Fruit fly (Drosophila melanogaster): Measurements from ENCODE around the gene brk.

brk gene

DNA sequence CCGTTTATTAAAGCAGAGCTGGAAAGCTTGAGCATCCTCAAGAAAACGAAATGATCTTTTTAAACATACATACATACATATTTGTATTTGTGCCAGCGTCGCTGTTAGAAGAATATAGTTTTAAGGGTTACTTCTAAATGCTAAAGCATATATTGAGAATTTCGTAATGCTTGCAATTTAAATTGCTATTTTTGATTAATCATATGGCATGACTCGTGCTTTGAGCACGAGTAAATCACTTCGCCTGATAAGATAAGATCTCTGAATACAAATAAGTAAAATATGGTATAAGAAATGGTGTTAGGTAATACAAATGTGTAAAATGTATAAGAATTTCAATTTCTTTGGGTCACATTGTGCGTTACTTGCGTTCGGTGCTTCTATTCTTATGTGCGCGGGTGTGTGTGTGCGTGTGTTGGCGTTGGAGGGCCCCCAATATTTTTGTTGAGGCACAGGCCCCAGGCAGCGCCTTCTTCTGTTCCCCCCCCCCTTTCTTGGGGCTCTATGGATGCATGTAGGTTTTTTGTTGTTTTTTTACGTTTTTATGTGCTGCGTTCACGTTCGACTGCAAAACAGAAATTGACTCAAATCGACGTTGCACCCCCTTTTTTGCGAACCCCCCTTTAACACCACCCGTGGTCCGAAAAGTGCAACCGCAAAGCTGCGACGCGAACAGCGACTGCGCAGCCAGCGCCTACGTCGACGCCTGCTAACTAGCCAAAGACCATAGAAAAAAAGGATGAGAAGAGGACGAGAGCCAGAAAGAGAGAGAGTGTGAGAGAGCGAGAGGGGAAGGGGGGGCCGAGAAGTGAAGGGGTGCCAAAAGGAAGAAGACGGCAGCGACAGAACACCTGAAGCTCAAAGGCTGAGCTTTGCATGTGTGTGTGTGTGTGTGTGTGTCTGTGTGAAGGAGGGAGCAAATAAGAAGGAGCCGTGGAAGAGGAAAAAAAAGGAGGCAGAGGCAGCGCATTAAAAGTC is 6.1 kb upstream of the brk start (continued):
- peak; percentile 22 for TF ChIP-seq fd85E (GFP tag; optimal IDR thresholded peaks at IDR 0.05)
- TF ChIP-seq CG6792 (GFP tag; optimal IDR thresholded peaks at IDR 0.05) = peak; percentile 69
- TF ChIP-seq Met (GFP tag; optimal IDR thresholded peaks at IDR 0.05) = peak; percentile 83
- peak; percentile 26 for TF ChIP-seq dac (GFP tag; optimal IDR thresholded peaks at IDR 0.05)
- TF ChIP-seq eg (GFP tag; IDR thresholded peaks at IDR 0.05) = peak; percentile 82
- TF ChIP-seq CG7368 (GFP tag; optimal IDR thresholded peaks at IDR 0.05) = peak; percentile 58
- TF ChIP-seq CG34406 (GFP tag; optimal IDR thresholded peaks at IDR 0.05) = peak; percentile 62
- TF ChIP-seq CG32006 (GFP tag; optimal IDR thresholded peaks at IDR 0.05) = peak; percentile 94
- TF ChIP-seq CG11902 (GFP tag; optimal IDR thresholded peaks at IDR 0.05) = peak; percentile 42
- peak; percentile 69 for TF ChIP-seq net (GFP tag; optimal IDR thresholded peaks at IDR 0.05)
- no peak for TF ChIP-seq Hr38 (GFP tag; optimal IDR thresholded peaks at IDR 0.05)
- peak; percentile 79 for TF ChIP-seq spab (GFP tag; optimal IDR thresholded peaks at IDR 0.05)
- TF ChIP-seq Eip93F (GFP tag; optimal IDR thresholded peaks at IDR 0.05) = peak; percentile 74
- TF ChIP-seq Gug (GFP tag; IDR thresholded peaks at IDR 0.05) = peak; percentile 65
- no peak for TF ChIP-seq fkh (GFP tag; optimal IDR thresholded peaks at IDR 0.05)
- peak; percentile 56; the same call in 2 of the 3 replicates for TF ChIP-seq CG8119 (GFP tag; IDR thresholded peaks at IDR 0.05)
- peak; percentile 86 for TF ChIP-seq lz (GFP tag; optimal IDR thresholded peaks at IDR 0.05)
- TF ChIP-seq CG6808 (GFP tag; optimal IDR thresholded peaks at IDR 0.05) = peak; percentile 87
- peak; percentile 0 for TF ChIP-seq Lpt (GFP tag; optimal IDR thresholded peaks at IDR 0.05)
- TF ChIP-seq cyc (GFP tag; optimal IDR thresholded peaks at IDR 0.05) = peak; percentile 78
- TF ChIP-seq ss (GFP tag; optimal IDR thresholded peaks at IDR 0.05) = no peak
- peak; percentile 81 for TF ChIP-seq Hr4 (GFP tag; optimal IDR thresholded peaks at IDR 0.05)
- 0 out of 2 replicates have a peak, but pooled peaks have one; percentile 38 for TF ChIP-seq CG11294 (GFP tag; IDR thresholded peaks at IDR 0.05)
- TF ChIP-seq Hr39 (GFP tag; optimal IDR thresholded peaks at IDR 0.05) = peak; percentile 76
- peak; percentile 44 for TF ChIP-seq CG9139 (GFP tag; optimal IDR thresholded peaks at IDR 0.05)
- peak; percentile 88 for TF ChIP-seq CG6276 (GFP tag; optimal IDR thresholded peaks at IDR 0.05)
- peak; percentile 38 for TF ChIP-seq dsx (GFP tag; optimal IDR thresholded peaks at IDR 0.05; ENCODE audit: poor library complexity, severe bottlenecking)
- peak; percentile 63 for TF ChIP-seq Sox102F (GFP tag; optimal IDR thresholded peaks at IDR 0.05)
- peak; percentile 62 for TF ChIP-seq CG15336 (GFP tag; IDR thresholded peaks at IDR 0.05)
- TF ChIP-seq Eip78C (GFP tag) = peak; percentile 94
- peak; percentile 75 for TF ChIP-seq CG3032 (tag; optimal IDR thresholded peaks at IDR 0.05)
- peak; percentile 81 for TF ChIP-seq OdsH (GFP tag; optimal IDR thresholded peaks at IDR 0.05)
- peak; percentile 38 to 89 for TF ChIP-seq salr (GFP tag; optimal IDR thresholded peaks at IDR 0.05)
- peak; percentile 90 for TF ChIP-seq topi (GFP tag; optimal IDR thresholded peaks at IDR 0.05)
- TF ChIP-seq CG11762 (GFP tag; optimal IDR thresholded peaks at IDR 0.05; ENCODE audit: insufficient read depth) = peak; percentile 78
- TF ChIP-seq CG6854 (GFP tag; optimal IDR thresholded peaks at IDR 0.05) = no peak

dm6 chrX:7302329-7302728 is 5.4 kb upstream of the brk start:
- peak; percentile 95 for TF ChIP-seq CG31627 (GFP tag; optimal IDR thresholded peaks at IDR 0.05)
- peak; percentile 88 for TF ChIP-seq CG15336 (GFP tag; IDR thresholded peaks at IDR 0.05)
- peak; percentile 85 for TF ChIP-seq CG6854 (GFP tag; optimal IDR thresholded peaks at IDR 0.05)
- peak; percentile 81 for TF ChIP-seq vri (GFP tag; optimal IDR thresholded peaks at IDR 0.05)
- peak; percentile 95 for TF ChIP-seq acj6 (GFP tag; optimal IDR thresholded peaks at IDR 0.05)
- TF ChIP-seq CG16779 (tag; optimal IDR thresholded peaks at IDR 0.05) = peak; percentile 86
- TF ChIP-seq spab (GFP tag; optimal IDR thresholded peaks at IDR 0.05) = peak; percentile 93
- TF ChIP-seq dsx (GFP tag; optimal IDR thresholded peaks at IDR 0.05; ENCODE audit: poor library complexity, severe bottlenecking) = peak; percentile 84
- TF ChIP-seq CG10669 (GFP tag; optimal IDR thresholded peaks at IDR 0.05) = peak; percentile 95
- peak; percentile 83 for TF ChIP-seq Gug (GFP tag; IDR thresholded peaks at IDR 0.05)
- peak; percentile 83 for TF ChIP-seq CG32006 (GFP tag; optimal IDR thresholded peaks at IDR 0.05)
- TF ChIP-seq CG11902 (GFP tag; optimal IDR thresholded peaks at IDR 0.05) = peak; percentile 89
- peak; percentile 97 for TF ChIP-seq Hr39 (GFP tag; optimal IDR thresholded peaks at IDR 0.05)
- peak; percentile 95 for TF ChIP-seq CG6163 (GFP tag; IDR thresholded peaks at IDR 0.05)
- peak; percentile 95 for TF ChIP-seq Eip78C (GFP tag)
- TF ChIP-seq Hr4 (GFP tag; optimal IDR thresholded peaks at IDR 0.05) = peak; percentile 74
- TF ChIP-seq Ets21C (GFP tag; optimal IDR thresholded peaks at IDR 0.05) = peak; percentile 93
- TF ChIP-seq CG3032 (tag; optimal IDR thresholded peaks at IDR 0.05) = peak; percentile 92
- peak; percentile 79 for TF ChIP-seq Blimp-1 (GFP tag; optimal IDR thresholded peaks at IDR 0.05)
- peak; percentile 91 for TF ChIP-seq CG7368 (GFP tag; optimal IDR thresholded peaks at IDR 0.05)
- peak; percentile 94 for TF ChIP-seq Sox14 (GFP tag; optimal IDR thresholded peaks at IDR 0.05)
- TF ChIP-seq pdm3 (GFP tag; optimal IDR thresholded peaks at IDR 0.05) = peak; percentile 94
- peak; percentile 93 for TF ChIP-seq Sox15 (GFP tag; optimal IDR thresholded peaks at IDR 0.05)

Measured in whole organism, prepupa.